Worm (Caenorhabditis elegans) whole organism, L2 larva: ENCODE results near the gene Y73F8A.12.

Source experiments
- C34F6.9 ChIP-seq: fragments of 150-350 bp; optimal IDR thresholded peaks from 2 replicates; lab custom pipeline; 2014; ENCODE audit warnings: missing biosample characterization, missing genetic modification characterization
- F13H6.1 ChIP-seq: sonication (generic microtip); optimal IDR thresholded peaks from 2 replicates; lab custom pipeline; 2016; ENCODE audit warnings: missing genetic modification characterization, missing compliant biosample characterization
- ceh-82 ChIP-seq: fragments of 150-350 bp; optimal IDR thresholded peaks from 2 replicates; lab custom pipeline; 2014; ENCODE audit warnings: missing biosample characterization, missing genetic modification characterization
- crh-2 ChIP-seq: sonication (generic microtip); optimal IDR thresholded peaks from 2 replicates; lab custom pipeline; 2017; ENCODE audit warnings: missing biosample characterization, missing genetic modification characterization
- elt-3 ChIP-seq: sonication (generic microtip); optimal IDR thresholded peaks from 2 replicates; lab custom pipeline; 2017; ENCODE audit warnings: missing biosample characterization, missing genetic modification characterization
- mab-5 ChIP-seq: fragments of 150-350 bp; optimal IDR thresholded peaks from 2 replicates; lab custom pipeline; 2014; ENCODE audit warnings: missing biosample characterization, missing genetic modification characterization
- mdl-1 ChIP-seq, 2 experiments: fragments of 150-350 bp in 1 of 2; sonication (generic microtip) in 1 of 2; optimal IDR thresholded peaks; 2 replicates each; lab custom pipeline; 2017; ENCODE audit warnings: missing biosample characterization in 2 of 2, missing genetic modification characterization in 2 of 2
- nhr-21 ChIP-seq: fragments of 150-350 bp; optimal IDR thresholded peaks from 2 replicates; lab custom pipeline; 2014; ENCODE audit warnings: missing biosample characterization, missing genetic modification characterization
- nhr-23 ChIP-seq: fragments of 150-350 bp; optimal IDR thresholded peaks from 2 replicates; lab custom pipeline; 2014; ENCODE audit warnings: missing biosample characterization, missing genetic modification reagents, missing genetic modification characterization
- nhr-77 ChIP-seq: fragments of 150-350 bp; optimal IDR thresholded peaks from 2 replicates; lab custom pipeline; 2014; ENCODE audit warnings: missing biosample characterization, missing genetic modification characterization
- peb-1 ChIP-seq: fragments of 150-350 bp; optimal IDR thresholded peaks from 2 replicates; lab custom pipeline; 2014; ENCODE audit warnings: missing biosample characterization, missing genetic modification characterization
- sem-4 ChIP-seq: fragments of 150-350 bp; optimal IDR thresholded peaks from 2 replicates; lab custom pipeline; 2014; ENCODE audit warnings: missing biosample characterization, missing genetic modification reagents, missing genetic modification characterization
- unc-62 ChIP-seq: fragments of 150-350 bp; optimal IDR thresholded peaks from 2 replicates; lab custom pipeline; 2014; ENCODE audit warnings: missing biosample characterization, missing genetic modification reagents, missing genetic modification characterization
- ztf-4 ChIP-seq: fragments of 150-350 bp; optimal IDR thresholded peaks from 2 replicates; lab custom pipeline; 2014; ENCODE audit warnings: missing biosample characterization, missing genetic modification characterization

Y73F8A.12 gene

ce11 chrIV:15274063-15274462 is 37.4 kb downstream of the Y73F8A.12 start:
- TF ChIP-seq mab-5 (tag; lab: Kevin White, UChicago) (peak; percentile 9), elt-3 (tag; lab: Kevin White, UChicago) (no peak), unc-62 (GFP tag; lab: Kevin White, UChicago) (no peak), ztf-4 (tag; lab: Kevin White, UChicago) (no peak), mdl-1 (tag; optimal IDR thresholded peaks at IDR 0.05; lab: Kevin White, UChicago) (no peak), C34F6.9 (peak; percentile 23), peb-1 (tag; lab: Kevin White, UChicago) (no peak), F13H6.1 (tag; lab: Kevin White, UChicago) (no peak), nhr-77 (tag; lab: Kevin White, UChicago) (no peak), nhr-23 (tag; lab: Kevin White, UChicago) (no peak), sem-4 (tag; lab: Kevin White, UChicago) (no peak), nhr-21 (tag; lab: Kevin White, UChicago) (no peak), crh-2 (tag; lab: Kevin White, UChicago) (no peak), ceh-82 (tag; lab: Kevin White, UChicago) (no peak)
